Worm (Caenorhabditis elegans): ENCODE results near the gene C27F2.7.

Gene C27F2.7

ce11 chrIII:4962886-4963285, 21.4 kb downstream of the C27F2.7 start, which contains the start of gene C27F2.9 (continued):
- TF ChIP-seq T26A8.4 (GFP tag; IDR thresholded peaks at IDR 0.05), result no peak; the same call in 1 of the 2 replicates
- no peak for TF ChIP-seq pqm-1 (tag; optimal IDR thresholded peaks at IDR 0.05)
- TF ChIP-seq mes-2 (tag; optimal IDR thresholded peaks at IDR 0.05; ENCODE audit: poor library complexity, severe bottlenecking), result peak; percentile 95
- peak; percentile 82 for TF ChIP-seq hmg-1.1 (GFP tag; IDR thresholded peaks at IDR 0.05)
- peak; percentile 61 for TF ChIP-seq lin-13 (GFP tag; optimal IDR thresholded peaks at IDR 0.05)
- TF ChIP-seq tra-1 (GFP tag; IDR thresholded peaks at IDR 0.05), result peak; percentile 54; the same call in 1 of the 2 replicates
- TF ChIP-seq F37D6.2 (tag; optimal IDR thresholded peaks at IDR 0.05), result peak; percentile 68
- no peak for TF ChIP-seq nhr-10 (tag; optimal IDR thresholded peaks at IDR 0.05)
- peak; percentile 52 for TF ChIP-seq nhr-77 (tag; optimal IDR thresholded peaks at IDR 0.05)
- peak; percentile 56 to 92 for TF ChIP-seq lsy-2 (tag; optimal IDR thresholded peaks at IDR 0.05)
- TF ChIP-seq lin-29 (GFP tag; IDR thresholded peaks at IDR 0.05), result no peak
- TF ChIP-seq lin-38 (GFP tag; IDR thresholded peaks at IDR 0.05), result peak; percentile 89
- peak in 1 of 2 experiments; percentile 62 for TF ChIP-seq daf-16 (GFP tag; optimal IDR thresholded peaks at IDR 0.05)
- TF ChIP-seq daf-16 (tag; optimal IDR thresholded peaks at IDR 0.05), result peak; percentile 75
- peak; percentile 31 for TF ChIP-seq zip-2 (tag; optimal IDR thresholded peaks at IDR 0.05)
- TF ChIP-seq ctbp-1 (GFP tag; IDR thresholded peaks at IDR 0.05), result peak; percentile 32; the same call in 1 of the 2 replicates
- TF ChIP-seq duxl-1 (tag; optimal IDR thresholded peaks at IDR 0.05; ENCODE audit: poor library complexity), result peak; percentile 82
- no peak for TF ChIP-seq fos-1 (tag; optimal IDR thresholded peaks at IDR 0.05)
- peak; percentile 74; the same call in 1 of the 2 replicates for TF ChIP-seq dmd-9 (GFP tag; IDR thresholded peaks at IDR 0.05)

ce11 chrIII:4962393-4962792, 21.9 kb downstream of the C27F2.7 start, which contains the start of gene vps-22:
TSS of gene vps-22 (minus strand) at chrIII:4962493.
- TF ChIP-seq set-16 (GFP tag; IDR thresholded peaks at IDR 0.05) (no peak), Y48G9A.11 (GFP tag; IDR thresholded peaks at IDR 0.05) (no peak), spr-1 (tag; optimal IDR thresholded peaks at IDR 0.05) (no peak)

- TF ChIP-seq jun-1 (tag; optimal IDR thresholded peaks at IDR 0.05) (no peak), unc-62 (GFP tag; optimal IDR thresholded peaks at IDR 0.05 in 1 of 2) (peak in 1 of 2 experiments; percentile 98), unc-62 (tag; optimal IDR thresholded peaks at IDR 0.05) (no peak), R02D3.7 (tag; optimal IDR thresholded peaks at IDR 0.05) (no peak), dmd-8 (GFP tag; IDR thresholded peaks at IDR 0.05) (0 out of 2 replicates have a peak, but pooled peaks have one; percentile 16), ama-1 (optimal IDR thresholded peaks at IDR 0.05) (peak; percentile 18), nhr-111 (GFP tag; optimal IDR thresholded peaks at IDR 0.05) (no peak), F10B5.3 (tag; optimal IDR thresholded peaks at IDR 0.05) (no peak), ceh-20 (GFP tag; IDR thresholded peaks at IDR 0.05) (no peak), ceh-82 (tag; optimal IDR thresholded peaks at IDR 0.05) (no peak), F37D6.2 (tag; optimal IDR thresholded peaks at IDR 0.05) (no peak), nhr-102 (tag; optimal IDR thresholded peaks at IDR 0.05) (no peak), dpl-1 (GFP tag; optimal IDR thresholded peaks at IDR 0.05) (no peak), snpc-1.2 (GFP tag; IDR thresholded peaks at IDR 0.05) (no peak), ZK337.2 (GFP tag; IDR thresholded peaks at IDR 0.05) (no peak), set-16 (GFP tag; IDR thresholded peaks at IDR 0.05) (no peak), aha-1 (tag) (peak; percentile 58), duxl-1 (tag; optimal IDR thresholded peaks at IDR 0.05; ENCODE audit: poor library complexity) (peak; percentile 0), Y48G9A.11 (GFP tag; IDR thresholded peaks at IDR 0.05) (0 out of 2 replicates have a peak, but pooled peaks have one; percentile 18)
Observed at ce11 chrIII:4961281-4961680, 23.0 kb downstream of the C27F2.7 start.

ce11 chrIII:4960204-4960603, 24.1 kb downstream of the C27F2.7 start, which contains the start of gene C27F2.4:
TSS of gene C27F2.4 (minus strand) at chrIII:4960304.
- TF ChIP-seq lsy-2 (tag; optimal IDR thresholded peaks at IDR 0.05) (no peak), snpc-4 (tag; optimal IDR thresholded peaks at IDR 0.05) (no peak), Y75B8A.6 (GFP tag; IDR thresholded peaks at IDR 0.05) (no peak), nhr-102 (tag; optimal IDR thresholded peaks at IDR 0.05) (no peak), Y105C5A.15 (GFP tag; IDR thresholded peaks at IDR 0.05) (no peak), tag-97 (GFP tag; IDR thresholded peaks at IDR 0.05) (no peak), fos-1 (tag; optimal IDR thresholded peaks at IDR 0.05) (no peak), attf-4 (tag; optimal IDR thresholded peaks at IDR 0.05) (no peak), nhr-11 (tag; optimal IDR thresholded peaks at IDR 0.05) (no peak), spr-1 (tag; optimal IDR thresholded peaks at IDR 0.05) (no peak)

Measured in whole organism, L4 larva.